Fruit fly (Drosophila melanogaster) whole organism, embryonic: ENCODE measurements around the gene rtv.

Source experiments
- Atf-2 ChIP-seq: fragments of 200-800 bp; sonication (Bioruptor generic); optimal IDR thresholded peaks from 2 replicates; lab custom pipeline; 2016; ENCODE audit warnings: missing biosample characterization, missing genetic modification characterization
- CG10209 ChIP-seq: fragments of 200-800 bp; sonication (Bioruptor generic); optimal IDR thresholded peaks from 3 replicates; lab custom pipeline; 2017; ENCODE audit warnings: missing biosample characterization, mild to moderate bottlenecking, missing genetic modification characterization, missing genetic modification reagents
- CG10366 ChIP-seq: fragments of 200-800 bp; sonication (Bioruptor generic); IDR thresholded peaks from 2 replicates; pipeline ENCODE4 v1.3.6; 2022; ENCODE audit warnings: missing biosample characterization, missing genetic modification characterization
- CG10959 ChIP-seq: fragments of 200-800 bp; sonication (Bioruptor generic); IDR thresholded peaks from 2 replicates; pipeline ENCODE4 v1.3.6; 2022; ENCODE audit warnings: missing biosample characterization, missing genetic modification characterization
- CG1233 ChIP-seq: fragments of 200-800 bp; sonication (Bioruptor generic); optimal IDR thresholded peaks from 4 replicates; lab custom pipeline; 2018; ENCODE audit warnings: missing biosample characterization, mild to moderate bottlenecking, missing genetic modification characterization
- CG14860 ChIP-seq: fragments of 200-800 bp; sonication (Bioruptor generic); IDR thresholded peaks from 3 replicates; pipeline ENCODE4 v1.3.6; 2022; ENCODE audit warnings: missing biosample characterization, missing genetic modification characterization; ENCODE audit not compliant: partially characterized antibody
- CG17912 ChIP-seq: fragments of 200-800 bp; sonication (Bioruptor generic); optimal IDR thresholded peaks from 2 replicates; lab custom pipeline; 2018; ENCODE audit warnings: missing biosample characterization, mild to moderate bottlenecking, missing genetic modification characterization
- CG18011 ChIP-seq: fragments of 200-800 bp; sonication (Bioruptor generic); optimal IDR thresholded peaks from 2 replicates; lab custom pipeline; 2017; ENCODE audit warnings: missing biosample characterization, missing genetic modification characterization, mild to moderate bottlenecking, moderate library complexity, missing genotype
- CG2678 ChIP-seq: fragments of 200-800 bp; sonication (Bioruptor generic); optimal IDR thresholded peaks from 3 replicates; lab custom pipeline; 2019; ENCODE audit warnings: missing biosample characterization, mild to moderate bottlenecking, missing genetic modification characterization, moderate library complexity
- CG42726 ChIP-seq: fragments of 200-800 bp; sonication (Bioruptor generic); IDR thresholded peaks from 2 replicates; pipeline ENCODE4 v1.3.6; 2022; ENCODE audit warnings: missing biosample characterization, missing genetic modification characterization; ENCODE audit not compliant: partially characterized antibody
- CG6683 ChIP-seq: fragments of 200-800 bp; sonication (Bioruptor generic); optimal IDR thresholded peaks from 2 replicates; lab custom pipeline; 2017; ENCODE audit warnings: missing biosample characterization, mild to moderate bottlenecking, missing genetic modification characterization, missing genetic modification reagents
- CG6791 ChIP-seq: fragments of 200-800 bp; sonication (Bioruptor generic); IDR thresholded peaks from 3 replicates; pipeline ENCODE4 v1.3.6; 2022; ENCODE audit warnings: missing biosample characterization, missing genetic modification characterization; ENCODE audit not compliant: partially characterized antibody
- CG7839 ChIP-seq: fragments of 200-800 bp; sonication (Bioruptor generic); optimal IDR thresholded peaks from 3 replicates; lab custom pipeline; 2018; ENCODE audit warnings: missing biosample characterization, mild to moderate bottlenecking, missing genetic modification characterization, moderate library complexity
- CG8089 ChIP-seq: fragments of 200-800 bp; sonication (Bioruptor generic); optimal IDR thresholded peaks from 3 replicates; lab custom pipeline; 2016; ENCODE audit warnings: missing biosample characterization, missing genetic modification characterization
- CG9876 ChIP-seq: fragments of 200-800 bp; sonication (Bioruptor generic); optimal IDR thresholded peaks from 2 replicates; lab custom pipeline; 2016; ENCODE audit warnings: missing biosample characterization, missing genetic modification characterization
- CTCF ChIP-seq: fragments of 200-800 bp; sonication (Bioruptor generic); optimal IDR thresholded peaks from 2 replicates; lab custom pipeline; 2017; ENCODE audit warnings: missing biosample characterization, mild to moderate bottlenecking, missing genetic modification characterization, moderate library complexity
- Dad ChIP-seq: fragments of 200-800 bp; sonication (Bioruptor generic); optimal IDR thresholded peaks from 3 replicates; lab custom pipeline; 2016; ENCODE audit warnings: missing biosample characterization, missing genetic modification characterization
- Drgx ChIP-seq: fragments of 200-800 bp; sonication (Bioruptor generic); IDR thresholded peaks from 2 replicates; pipeline ENCODE4 v1.3.6; 2022; ENCODE audit warnings: missing biosample characterization, missing genetic modification characterization
- HLH4C ChIP-seq: fragments of 200-800 bp; sonication (Bioruptor generic); IDR thresholded peaks from 3 replicates; pipeline ENCODE4 v1.3.6; 2022; ENCODE audit warnings: missing biosample characterization, missing genetic modification characterization; ENCODE audit not compliant: partially characterized antibody
- Hand ChIP-seq: fragments of 200-800 bp; sonication (Bioruptor generic); optimal IDR thresholded peaks from 2 replicates; lab custom pipeline; 2017; ENCODE audit warnings: mild to moderate bottlenecking, missing biosample characterization, missing genetic modification reagents, missing genetic modification characterization
- Hmx ChIP-seq: fragments of 200-800 bp; sonication (Bioruptor generic); optimal IDR thresholded peaks from 2 replicates; lab custom pipeline; 2016; ENCODE audit warnings: missing biosample characterization, missing genetic modification characterization
- Lhr ChIP-seq: fragments of 200-800 bp; sonication (Bioruptor generic); optimal IDR thresholded peaks from 3 replicates; lab custom pipeline; 2017; ENCODE audit warnings: mild to moderate bottlenecking, missing biosample characterization, missing genetic modification reagents, missing genetic modification characterization
- Max ChIP-seq: fragments of 200-800 bp; sonication (Bioruptor generic); optimal IDR thresholded peaks from 2 replicates; lab custom pipeline; 2016; ENCODE audit warnings: missing biosample characterization, mild to moderate bottlenecking, missing genetic modification characterization
- NFAT ChIP-seq: fragments of 200-800 bp; sonication (Bioruptor generic); IDR thresholded peaks from 2 replicates; pipeline ENCODE4 v1.3.6; 2022; ENCODE audit warnings: missing biosample characterization, missing genetic modification characterization
- Nf-YB ChIP-seq: fragments of 200-800 bp; sonication (Bioruptor generic); optimal IDR thresholded peaks from 3 replicates; lab custom pipeline; 2019; ENCODE audit warnings: missing biosample characterization, mild to moderate bottlenecking, missing genetic modification characterization, moderate library complexity
- Oli ChIP-seq: fragments of 200-800 bp; sonication (Bioruptor generic); optimal IDR thresholded peaks from 2 replicates; lab custom pipeline; 2018; ENCODE audit warnings: missing biosample characterization, mild to moderate bottlenecking, missing genetic modification characterization, moderate library complexity
- Pdp1 ChIP-seq, 2 experiments: fragments of 200-800 bp; sonication (Bioruptor generic); optimal IDR thresholded peaks; 3 replicates each; lab custom pipeline; 2016; ENCODE audit warnings: missing biosample characterization in 2 of 2, missing genetic modification characterization in 2 of 2, mild to moderate bottlenecking in 1 of 2, moderate library complexity in 1 of 2
- Ravus ChIP-seq: fragments of 200-800 bp; sonication (Bioruptor generic); IDR thresholded peaks from 2 replicates; pipeline ENCODE4 v1.3.6; 2022; ENCODE audit warnings: missing biosample characterization, missing genetic modification characterization
- Six4 ChIP-seq: fragments of 200-800 bp; sonication (Bioruptor generic); optimal IDR thresholded peaks from 2 replicates; lab custom pipeline; 2016; ENCODE audit warnings: missing biosample characterization, missing genetic modification characterization
- Spps ChIP-seq: fragments of 200-800 bp; sonication (Bioruptor generic); optimal IDR thresholded peaks from 2 replicates; lab custom pipeline; 2018; ENCODE audit warnings: missing biosample characterization, mild to moderate bottlenecking, missing genetic modification characterization
- Sry-β ChIP-seq: fragments of 200-800 bp; sonication (Bioruptor generic); optimal IDR thresholded peaks from 2 replicates; lab custom pipeline; 2018; ENCODE audit warnings: missing biosample characterization, mild to moderate bottlenecking, missing genetic modification characterization, moderate library complexity
- Trl ChIP-seq, 3 experiments: fragments of >200 bp in 2 of 3; fragments of 200-800 bp in 1 of 3; sonication (Bioruptor generic) in 1 of 3; optimal IDR thresholded peaks; 2 replicates in 1 of 3; 3 replicates in 2 of 3; lab custom pipeline; 2016 to 2017; ENCODE audit warnings: missing biosample characterization in 1 of 3, missing genetic modification characterization in 1 of 3
- al ChIP-seq: fragments of 200-800 bp; sonication (Bioruptor generic); IDR thresholded peaks from 2 replicates; pipeline ENCODE4 v1.3.6; 2022; ENCODE audit warnings: missing biosample characterization, missing genetic modification characterization
- ase ChIP-seq: fragments of 200-800 bp; sonication (Bioruptor generic); IDR thresholded peaks from 3 replicates; pipeline ENCODE4 v1.3.6; 2022; ENCODE audit warnings: missing biosample characterization, missing genetic modification characterization
- bcd ChIP-seq: fragments of 200-800 bp; sonication (Bioruptor generic); optimal IDR thresholded peaks from 2 replicates; lab custom pipeline; 2017; ENCODE audit warnings: missing biosample characterization, mild to moderate bottlenecking, missing genetic modification characterization
- chm ChIP-seq: fragments of 200-800 bp; sonication (Bioruptor generic); IDR thresholded peaks from 2 replicates; pipeline ENCODE4 v1.3.6; 2022; ENCODE audit warnings: missing biosample characterization, missing genetic modification characterization
- corto ChIP-seq: fragments of 200-800 bp; sonication (Bioruptor generic); optimal IDR thresholded peaks from 2 replicates; lab custom pipeline; 2016; ENCODE audit warnings: missing biosample characterization, mild to moderate bottlenecking, missing genetic modification characterization, moderate library complexity
- gsb-n ChIP-seq: fragments of 200-800 bp; sonication (Bioruptor generic); optimal IDR thresholded peaks from 3 replicates; lab custom pipeline; 2018; ENCODE audit warnings: missing biosample characterization, mild to moderate bottlenecking, missing genetic modification characterization
- mld ChIP-seq: fragments of 200-800 bp; sonication (Bioruptor generic); IDR thresholded peaks from 3 replicates; pipeline ENCODE4 v1.3.6; 2022; ENCODE audit warnings: missing biosample characterization, missing genetic modification characterization; ENCODE audit not compliant: partially characterized antibody
- p53 ChIP-seq: fragments of 200-800 bp; sonication (Bioruptor generic); optimal IDR thresholded peaks from 2 replicates; lab custom pipeline; 2016; ENCODE audit warnings: missing biosample characterization, missing genetic modification characterization
- peb ChIP-seq: fragments of 200-800 bp; sonication (Bioruptor generic); IDR thresholded peaks from 2 replicates; pipeline ENCODE4 v1.3.6; 2022; ENCODE audit warnings: missing biosample characterization, missing genetic modification characterization
- psq ChIP-seq: fragments of 200-800 bp; sonication (Bioruptor generic); optimal IDR thresholded peaks from 2 replicates; lab custom pipeline; 2017; ENCODE audit warnings: missing biosample characterization, missing genetic modification characterization
- row ChIP-seq: fragments of 200-800 bp; sonication (Bioruptor generic); IDR thresholded peaks from 3 replicates; pipeline ENCODE4 v1.3.6; 2022; ENCODE audit warnings: missing biosample characterization, missing genetic modification characterization
- run ChIP-seq: fragments of 200-800 bp; sonication (Bioruptor generic); optimal IDR thresholded peaks from 3 replicates; lab custom pipeline; 2018; ENCODE audit warnings: missing biosample characterization, mild to moderate bottlenecking, missing genetic modification characterization
- sens-2 ChIP-seq: fragments of 200-800 bp; sonication (Bioruptor generic); IDR thresholded peaks from 2 replicates; pipeline ENCODE4 v1.3.6; 2022; ENCODE audit warnings: missing biosample characterization, missing genetic modification characterization
- shn ChIP-seq: fragments of 200-800 bp; sonication (Bioruptor generic); optimal IDR thresholded peaks from 3 replicates; lab custom pipeline; 2016; ENCODE audit warnings: missing biosample characterization, missing genetic modification characterization
- sima ChIP-seq: fragments of 200-800 bp; sonication (Bioruptor generic); optimal IDR thresholded peaks from 2 replicates; lab custom pipeline; 2016; ENCODE audit warnings: missing biosample characterization, missing genetic modification characterization
- tna ChIP-seq: fragments of 200-800 bp; sonication (Bioruptor generic); IDR thresholded peaks from 2 replicates; pipeline ENCODE4 v1.3.6; 2022; ENCODE audit warnings: missing biosample characterization, missing genetic modification characterization; ENCODE audit not compliant: partially characterized antibody
- usp ChIP-seq: fragments of >200 bp; optimal IDR thresholded peaks from 2 replicates; lab custom pipeline; 2017; ENCODE audit warnings: missing biosample characterization, missing genetic modification characterization
- z ChIP-seq: fragments of 200-800 bp; sonication (Bioruptor generic); IDR thresholded peaks from 3 replicates; pipeline ENCODE4 v1.3.6; 2022; ENCODE audit warnings: missing biosample characterization, missing genetic modification characterization

rtv gene

DNA sequence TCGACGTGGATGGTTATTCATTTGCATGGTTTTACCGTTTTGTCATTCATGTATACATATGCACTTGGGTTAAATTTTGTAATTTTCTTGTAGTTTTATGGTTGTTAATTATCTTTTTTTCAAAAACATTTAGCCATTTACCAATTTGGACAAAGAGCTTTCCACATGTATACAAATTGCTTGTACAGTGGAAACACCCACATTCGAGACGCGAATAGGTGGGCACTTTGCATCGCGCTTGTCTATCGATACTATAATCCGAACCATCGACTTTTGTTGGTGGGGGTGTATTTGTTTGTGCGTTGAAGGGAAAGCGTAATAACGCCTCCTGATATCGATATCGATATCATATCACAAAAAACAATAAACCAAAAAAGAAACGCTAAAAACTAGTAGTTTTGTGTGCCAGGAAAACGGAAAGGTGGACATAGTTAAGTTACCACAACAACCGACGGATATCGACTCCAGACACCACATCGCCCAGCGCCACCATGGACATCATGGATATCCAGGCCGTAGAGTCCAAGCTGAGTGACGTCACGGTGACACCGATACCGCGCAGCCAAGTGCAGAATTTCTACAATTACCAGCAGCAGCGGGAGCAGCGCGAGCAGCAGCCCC is 16.1 kb downstream of the rtv start, which contains the start of gene CDK2AP1 (continued):
- TF ChIP-seq Spps (tag; lab: Kevin White, UChicago) (no peak), gsb-n (tag; lab: Kevin White, UChicago) (no peak), Max (GFP tag; lab: Kevin White, UChicago) (no peak), CG14860 (GFP tag; lab: Robert Waterston, UW) (peak; percentile 72), CG7839 (tag; lab: Kevin White, UChicago) (peak; percentile 26), shn (GFP tag; lab: Kevin White, UChicago) (peak; percentile 43), CG10959 (GFP tag; lab: Robert Waterston, UW) (no peak), Dad (GFP tag; lab: Kevin White, UChicago) (no peak), CG1233 (GFP tag; lab: Kevin White, UChicago) (no peak), bcd (GFP tag; lab: Kevin White, UChicago) (peak; percentile 38), chm (GFP tag; lab: Robert Waterston, UW) (no peak), CG8089 (GFP tag; lab: Kevin White, UChicago) (no peak), CG42726 (GFP tag; lab: Robert Waterston, UW) (no peak; the same call in 1 of the 2 replicates), run (tag; lab: Kevin White, UChicago) (no peak), Hand (GFP tag; lab: Kevin White, UChicago) (no peak), usp (GFP tag; lab: Kevin White, UChicago) (no peak), Ravus (GFP tag; lab: Robert Waterston, UW) (no peak), Atf-2 (GFP tag; lab: Kevin White, UChicago) (peak; percentile 18), CG2678 (tag; lab: Kevin White, UChicago) (peak; percentile 35), CG6683 (GFP tag; lab: Kevin White, UChicago) (no peak), CG17912 (GFP tag; lab: Kevin White, UChicago) (no peak), sima (GFP tag; lab: Kevin White, UChicago) (no peak), CG10209 (GFP tag; lab: Kevin White, UChicago) (no peak), Nf-YB (GFP tag; lab: Kevin White, UChicago) (no peak), HLH4C (GFP tag; lab: Robert Waterston, UW) (peak; percentile 87), mld (GFP tag; lab: Robert Waterston, UW) (peak; percentile 70), Oli (tag; lab: Kevin White, UChicago) (no peak), Sry-β (GFP tag; lab: Kevin White, UChicago) (no peak), CG10366 (no peak), Hmx (GFP tag; lab: Kevin White, UChicago) (no peak), psq (GFP tag; lab: Kevin White, UChicago) (no peak), CG6791 (GFP tag; lab: Robert Waterston, UW) (peak; percentile 87), z (no peak), p53 (GFP tag; lab: Kevin White, UChicago) (no peak), corto (GFP tag; lab: Kevin White, UChicago) (no peak), Drgx (GFP tag; lab: Robert Waterston, UW) (no peak), peb (GFP tag; lab: Robert Waterston, UW) (no peak), tna (GFP tag; lab: Robert Waterston, UW) (peak; percentile 81; the same call in 1 of the 2 replicates), ase (no peak), Lhr (peak; percentile 3), CG9876 (no peak), NFAT (no peak), Trl (optimal IDR thresholded peaks at IDR 0.05; lab: Kevin White, UChicago) (no peak), Trl (GFP tag; optimal IDR thresholded peaks at IDR 0.05; lab: Kevin White, UChicago) (no peak), row (GFP tag; lab: Robert Waterston, UW) (peak; percentile 77), Six4 (GFP tag; lab: Kevin White, UChicago) (no peak), al (GFP tag; lab: Robert Waterston, UW) (no peak), CTCF (GFP tag; lab: Kevin White, UChicago) (no peak), Pdp1 (GFP tag; optimal IDR thresholded peaks at IDR 0.05; lab: Kevin White, UChicago) (peak; percentile 20 to 46), CG18011 (GFP tag; lab: Kevin White, UChicago) (no peak), sens-2 (GFP tag; lab: Robert Waterston, UW) (no peak)
